Worm (Caenorhabditis elegans): ENCODE results near the gene gur-4.

Gene gur-4

DNA sequence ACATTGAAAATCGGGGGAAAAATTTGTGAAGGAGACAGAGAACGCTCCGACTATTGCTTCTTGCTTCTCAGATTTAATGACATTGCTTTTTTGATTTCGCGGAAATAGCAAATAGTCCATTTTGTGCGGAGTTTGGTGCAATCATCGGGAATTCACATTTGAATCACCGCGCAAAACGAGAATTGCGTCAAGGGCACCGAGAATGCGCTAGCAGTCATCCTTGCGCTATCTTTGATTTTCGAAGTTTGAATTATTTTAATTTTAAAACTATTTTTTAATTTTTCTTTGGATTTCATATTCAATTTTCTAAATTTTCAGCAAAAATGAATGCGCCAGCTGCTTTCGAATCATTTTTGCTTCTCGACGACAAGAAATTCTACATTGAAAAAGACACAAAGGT lies 44.8 kb upstream of the gur-4 start, which contains the start of gene rpb-11 (continued):
- TF ChIP-seq egl-13 (tag; optimal IDR thresholded peaks at IDR 0.05), result peak; percentile 89
- no peak for TF ChIP-seq ets-5 (GFP tag; IDR thresholded peaks at IDR 0.05)
- TF ChIP-seq ama-1 (optimal IDR thresholded peaks at IDR 0.05), result peak; percentile 82
- no peak for TF ChIP-seq vab-15 (tag; optimal IDR thresholded peaks at IDR 0.05)
- no peak for TF ChIP-seq pag-3 (tag; optimal IDR thresholded peaks at IDR 0.05; ENCODE audit: borderline replicate concordance, insufficient read depth)

DNA sequence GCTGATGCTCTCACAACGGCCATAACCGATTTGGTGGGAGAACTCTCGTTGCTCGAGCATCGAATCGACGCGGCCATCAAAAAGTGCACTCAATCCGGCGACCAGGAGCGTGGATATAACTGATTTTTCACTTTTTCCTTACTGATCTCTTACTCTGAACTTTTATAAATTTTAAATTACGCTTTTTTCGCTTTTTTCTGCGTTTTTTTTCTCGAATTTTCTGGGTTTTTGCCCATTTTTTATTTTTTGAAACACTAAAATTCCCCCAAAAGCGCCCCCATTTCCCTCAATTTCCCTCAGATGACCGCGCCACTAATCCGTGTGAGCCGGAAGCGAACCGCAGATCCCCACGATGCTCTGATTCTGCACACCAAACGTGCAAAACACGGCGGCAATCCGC lies 44.1 kb upstream of the gur-4 start, which contains the start of gene W01G7.4:
Gene W01G7.4, plus strand, starts transcription at position 301 of the 400 bp plus-strand sequence.
- TF ChIP-seq nhr-11 (tag; optimal IDR thresholded peaks at IDR 0.05) (no peak), blmp-1 (tag; optimal IDR thresholded peaks at IDR 0.05) (no peak), ztf-11 (tag; optimal IDR thresholded peaks at IDR 0.05) (no peak), lin-39 (tag; optimal IDR thresholded peaks at IDR 0.05) (no peak), lin-13 (GFP tag; optimal IDR thresholded peaks at IDR 0.05) (no peak), ztf-4 (tag; optimal IDR thresholded peaks at IDR 0.05) (no peak), unc-130 (tag; optimal IDR thresholded peaks at IDR 0.05) (no peak), lin-35 (GFP tag; optimal IDR thresholded peaks at IDR 0.05) (no peak), nhr-28 (tag; optimal IDR thresholded peaks at IDR 0.05) (no peak), nhr-84 (tag; optimal IDR thresholded peaks at IDR 0.05) (no peak), dsc-1 (tag; optimal IDR thresholded peaks at IDR 0.05) (no peak), nhr-76 (tag; optimal IDR thresholded peaks at IDR 0.05) (no peak), ceh-82 (tag; optimal IDR thresholded peaks at IDR 0.05) (no peak), fkh-8 (tag; optimal IDR thresholded peaks at IDR 0.05) (no peak), hlh-17 (GFP tag; optimal IDR thresholded peaks at IDR 0.05; ENCODE audit: borderline replicate concordance) (no peak), elt-2 (tag; optimal IDR thresholded peaks at IDR 0.05) (no peak)

DNA sequence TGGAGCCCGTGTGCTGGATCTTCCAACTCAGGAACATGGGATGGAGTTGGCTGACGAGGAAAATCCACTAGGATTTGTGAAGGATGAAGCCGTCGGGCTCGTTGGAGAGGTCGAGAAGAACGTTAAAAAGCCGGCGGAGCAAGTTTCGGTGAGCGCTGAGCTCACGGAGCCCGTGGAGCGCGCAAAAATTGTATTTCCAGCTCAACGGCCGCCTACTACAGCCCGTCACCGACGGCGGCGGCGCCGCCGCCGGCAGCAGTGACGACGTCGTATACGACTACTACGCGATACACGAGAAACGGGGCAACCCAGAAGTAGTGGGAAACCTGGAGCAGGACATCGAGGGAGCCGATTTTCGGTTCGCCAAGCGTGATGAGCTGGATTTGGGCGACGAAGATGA lies 43.7 kb upstream of the gur-4 start:
- no peak for TF ChIP-seq hpl-2 (GFP tag; optimal IDR thresholded peaks at IDR 0.05)
- TF ChIP-seq ama-1 (optimal IDR thresholded peaks at IDR 0.05), result no peak
- TF ChIP-seq dpl-1 (GFP tag; optimal IDR thresholded peaks at IDR 0.05), result no peak
- no peak for TF ChIP-seq sptf-1 (tag; optimal IDR thresholded peaks at IDR 0.05)
- no peak for TF ChIP-seq lin-13 (GFP tag; optimal IDR thresholded peaks at IDR 0.05)
- TF ChIP-seq fkh-10 (GFP tag; optimal IDR thresholded peaks at IDR 0.05), result no peak
- TF ChIP-seq nhr-76 (tag; optimal IDR thresholded peaks at IDR 0.05), result no peak
- no peak for TF ChIP-seq efl-3 (GFP tag; optimal IDR thresholded peaks at IDR 0.05)

DNA sequence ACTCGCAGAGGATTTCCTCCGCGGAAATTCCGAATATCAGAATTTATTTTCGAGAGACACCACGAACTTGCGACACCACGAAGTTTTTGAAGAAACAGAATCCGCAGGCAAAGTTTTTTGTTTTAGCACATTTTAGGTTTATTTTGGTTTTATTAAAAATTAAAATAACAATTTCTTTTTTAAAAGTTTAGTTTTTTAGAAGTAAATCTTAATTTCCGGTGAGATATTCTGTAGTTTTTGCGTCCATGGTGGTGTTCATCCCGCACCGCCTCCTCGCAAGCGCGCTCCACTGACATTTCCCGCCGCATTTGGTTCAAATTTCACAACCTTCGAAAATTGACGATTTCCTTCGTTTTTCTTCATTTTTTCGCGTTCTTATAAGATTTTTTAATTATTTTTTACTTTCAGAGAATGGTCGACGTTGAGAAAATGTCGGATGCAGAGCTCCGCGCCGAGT lies 41.5 kb upstream of the gur-4 start, which contains the start of gene lem-2:
Gene lem-2, plus strand, starts transcription at position 407 of the 457 bp plus-strand sequence.
- TF ChIP-seq fos-1 (tag; optimal IDR thresholded peaks at IDR 0.05) (peak; percentile 4), jun-1 (tag; optimal IDR thresholded peaks at IDR 0.05) (peak; percentile 42), ets-5 (GFP tag; IDR thresholded peaks at IDR 0.05) (no peak), efl-3 (GFP tag; optimal IDR thresholded peaks at IDR 0.05) (no peak), nhr-90 (tag; optimal IDR thresholded peaks at IDR 0.05; ENCODE audit: poor library complexity) (peak; percentile 90), fkh-4 (tag; optimal IDR thresholded peaks at IDR 0.05; ENCODE audit: borderline replicate concordance) (peak; percentile 71), snu-23 (GFP tag; optimal IDR thresholded peaks at IDR 0.05) (peak; percentile 87), sup-37 (GFP tag; optimal IDR thresholded peaks at IDR 0.05) (no peak), fkh-10 (GFP tag; optimal IDR thresholded peaks at IDR 0.05) (peak; percentile 32), mef-2 (tag; optimal IDR thresholded peaks at IDR 0.05) (no peak), aha-1 (tag; optimal IDR thresholded peaks at IDR 0.05) (no peak), blmp-1 (tag; optimal IDR thresholded peaks at IDR 0.05) (peak; percentile 30), ceh-63 (GFP tag; optimal IDR thresholded peaks at IDR 0.05) (peak; percentile 46), unc-130 (tag; optimal IDR thresholded peaks at IDR 0.05) (peak; percentile 48), zag-1 (tag; optimal IDR thresholded peaks at IDR 0.05) (no peak), ztf-11 (tag; optimal IDR thresholded peaks at IDR 0.05) (peak in 1 of 2 experiments; percentile 82), hlh-17 (GFP tag; optimal IDR thresholded peaks at IDR 0.05; ENCODE audit: borderline replicate concordance) (no peak), F16B12.6 (tag; optimal IDR thresholded peaks at IDR 0.05) (no peak), lsy-2 (tag; optimal IDR thresholded peaks at IDR 0.05) (peak; percentile 66 to 81), lin-15B (tag; optimal IDR thresholded peaks at IDR 0.05) (peak; percentile 68), nhr-76 (tag; optimal IDR thresholded peaks at IDR 0.05) (no peak), pqm-1 (tag; optimal IDR thresholded peaks at IDR 0.05) (no peak), swsn-7 (tag; optimal IDR thresholded peaks at IDR 0.05) (peak; percentile 76), tlp-1 (tag; optimal IDR thresholded peaks at IDR 0.05) (no peak), isw-1 (GFP tag; IDR thresholded peaks at IDR 0.05) (peak; percentile 87), pax-3 (tag; optimal IDR thresholded peaks at IDR 0.05) (peak; percentile 96), nhr-77 (tag; optimal IDR thresholded peaks at IDR 0.05) (peak; percentile 87), Y116A8C.19 (tag; optimal IDR thresholded peaks at IDR 0.05; ENCODE audit: borderline replicate concordance) (peak; percentile 63), tbx-2 (tag; optimal IDR thresholded peaks at IDR 0.05) (peak; percentile 85)

All from whole organism, L1 larva.